Worm (Caenorhabditis elegans) whole organism, L4 larva: ENCODE results near the gene tre-4.
"Not testable (repeated sequence)": the region's sequence is repeated elsewhere in the genome, so short reads cannot be mapped to it uniquely, and the experiment has no call there.

Source experiments
- F10B5.3 ChIP-seq: sonication (generic microtip); optimal IDR thresholded peaks from 2 replicates; lab custom pipeline; 2016; ENCODE audit warnings: mild to moderate bottlenecking, missing genetic modification characterization, missing compliant biosample characterization
- F26F4.8 ChIP-seq: fragments of 200-800 bp; sonication (Bioruptor generic); conservative IDR thresholded peaks from 2 replicates; pipeline ENCODE4 v1.3.6; 2022; ENCODE audit warnings: missing genetic modification characterization, missing compliant biosample characterization
- F37D6.2 ChIP-seq: sonication (generic microtip); optimal IDR thresholded peaks from 2 replicates; lab custom pipeline; 2016; ENCODE audit warnings: mild to moderate bottlenecking, missing genetic modification characterization, missing compliant biosample characterization
- F49E8.2 ChIP-seq: sonication (generic microtip); optimal IDR thresholded peaks from 2 replicates; lab custom pipeline; 2016; ENCODE audit warnings: missing compliant biosample characterization, mild to moderate bottlenecking, missing genetic modification characterization, borderline replicate concordance
- T20F7.1 ChIP-seq: fragments of 200-800 bp; sonication (Bioruptor generic); optimal IDR thresholded peaks from 2 replicates; lab custom pipeline; 2018; ENCODE audit warnings: mild to moderate bottlenecking, missing genetic modification characterization, missing compliant biosample characterization
- Y105C5A.15 ChIP-seq: fragments of 200-800 bp; sonication (Bioruptor generic); IDR thresholded peaks from 2 replicates; pipeline ENCODE4 v1.3.6; 2022; ENCODE audit warnings: missing genetic modification characterization, missing compliant biosample characterization
- Y48G9A.11 ChIP-seq: fragments of 200-800 bp; sonication (Bioruptor generic); IDR thresholded peaks from 2 replicates; pipeline ENCODE4 v1.3.6; 2022; ENCODE audit warnings: missing genetic modification reagents, missing genetic modification characterization, missing compliant biosample characterization
- Y5F2A.4 ChIP-seq: fragments of 200-800 bp; sonication (Bioruptor generic); optimal IDR thresholded peaks from 2 replicates; lab custom pipeline; 2018; ENCODE audit warnings: mild to moderate bottlenecking, missing genetic modification characterization, missing compliant biosample characterization
- ZK337.2 ChIP-seq: fragments of 200-800 bp; sonication (Bioruptor generic); IDR thresholded peaks from 2 replicates; pipeline ENCODE4 v1.3.6; 2022; ENCODE audit warnings: missing genetic modification reagents, missing genetic modification characterization, missing compliant biosample characterization
- ceh-20 ChIP-seq: fragments of 200-800 bp; sonication (Bioruptor generic); IDR thresholded peaks from 2 replicates; pipeline ENCODE4 v1.3.6; 2022; ENCODE audit warnings: missing genetic modification reagents, missing genetic modification characterization, missing compliant biosample characterization
- ceh-32 ChIP-seq: sonication (generic microtip); optimal IDR thresholded peaks from 2 replicates; lab custom pipeline; 2016; ENCODE audit warnings: mild to moderate bottlenecking, missing genetic modification characterization, missing compliant biosample characterization; ENCODE audit not compliant: poor library complexity
- ctbp-1 ChIP-seq: fragments of 200-800 bp; sonication (Bioruptor generic); IDR thresholded peaks from 2 replicates; pipeline ENCODE4 v1.3.6; 2022; ENCODE audit warnings: missing genetic modification reagents, missing genetic modification characterization, missing compliant biosample characterization
- daf-16 ChIP-seq, 3 experiments: sonication (generic microtip); optimal IDR thresholded peaks; 2 replicates each; lab custom pipeline; 2016 to 2017; ENCODE audit warnings: missing genetic modification characterization in 3 of 3, missing genetic modification reagents in 3 of 3, mild to moderate bottlenecking in 2 of 3, missing compliant biosample characterization in 2 of 3, missing biosample characterization in 1 of 3, moderate library complexity in 1 of 3
- daf-19 ChIP-seq: fragments of 200-800 bp; sonication (Bioruptor generic); conservative IDR thresholded peaks from 2 replicates; pipeline ENCODE4 v1.3.6; 2022; ENCODE audit warnings: missing genetic modification characterization, missing compliant biosample characterization
- dmd-9 ChIP-seq: fragments of 200-800 bp; sonication (Bioruptor generic); IDR thresholded peaks from 2 replicates; pipeline ENCODE4 v1.3.6; 2022; ENCODE audit warnings: missing genetic modification reagents, missing genetic modification characterization, missing compliant biosample characterization
- duxl-1 ChIP-seq: sonication (generic microtip); optimal IDR thresholded peaks from 2 replicates; lab custom pipeline; 2016; ENCODE audit warnings: mild to moderate bottlenecking, missing genetic modification characterization, moderate library complexity, missing compliant biosample characterization; ENCODE audit not compliant: poor library complexity
- gei-8 ChIP-seq: fragments of 200-800 bp; sonication (Bioruptor generic); optimal IDR thresholded peaks from 2 replicates; lab custom pipeline; 2018; ENCODE audit warnings: mild to moderate bottlenecking, missing genetic modification characterization, missing compliant biosample characterization
- hlh-11 ChIP-seq: fragments of 200-800 bp; sonication (Bioruptor generic); optimal IDR thresholded peaks from 2 replicates; lab custom pipeline; 2018; ENCODE audit warnings: mild to moderate bottlenecking, missing genetic modification characterization, missing compliant biosample characterization
- hlh-30 ChIP-seq: sonication (generic microtip); optimal IDR thresholded peaks from 2 replicates; lab custom pipeline; 2017; ENCODE audit warnings: antibody characterized with exemption, mild to moderate bottlenecking, missing genetic modification characterization, missing compliant biosample characterization; ENCODE audit not compliant: insufficient read depth
- hmg-1.1 ChIP-seq: fragments of 200-800 bp; sonication (Bioruptor generic); IDR thresholded peaks from 2 replicates; pipeline ENCODE4 v1.3.6; 2022; ENCODE audit warnings: missing genetic modification reagents, missing genetic modification characterization, missing compliant biosample characterization
- jun-1 ChIP-seq: fragments of 150-350 bp; optimal IDR thresholded peaks from 2 replicates; lab custom pipeline; 2014; ENCODE audit warnings: missing biosample characterization, missing genetic modification reagents, missing genetic modification characterization
- lin-1 ChIP-seq: fragments of 200-800 bp; sonication (Bioruptor generic); IDR thresholded peaks from 2 replicates; pipeline ENCODE4 v1.3.6; 2022; ENCODE audit warnings: missing genetic modification reagents, missing genetic modification characterization, missing compliant biosample characterization
- lin-29 ChIP-seq: fragments of 200-800 bp; sonication (Bioruptor generic); IDR thresholded peaks from 2 replicates; pipeline ENCODE4 v1.3.6; 2022; ENCODE audit warnings: missing genetic modification reagents, missing genetic modification characterization, missing compliant biosample characterization
- lin-38 ChIP-seq: fragments of 200-800 bp; sonication (Bioruptor generic); IDR thresholded peaks from 2 replicates; pipeline ENCODE4 v1.3.6; 2022; ENCODE audit warnings: missing genetic modification reagents, missing genetic modification characterization, missing compliant biosample characterization
- lir-3 ChIP-seq: sonication (generic microtip); optimal IDR thresholded peaks from 2 replicates; lab custom pipeline; 2016; ENCODE audit warnings: mild to moderate bottlenecking, missing genetic modification characterization, missing compliant biosample characterization
- madf-5 ChIP-seq, 2 experiments: fragments of 200-800 bp; sonication (Bioruptor generic); IDR thresholded peaks; 2 replicates each; pipeline ENCODE4 v1.3.6; 2022; ENCODE audit warnings: missing compliant biosample characterization in 2 of 2, missing genetic modification characterization in 2 of 2
- madf-9 ChIP-seq: fragments of 200-800 bp; sonication (Bioruptor generic); conservative IDR thresholded peaks from 2 replicates; pipeline ENCODE4 v1.3.6; 2022; ENCODE audit warnings: missing genetic modification reagents, missing genetic modification characterization, missing compliant biosample characterization
- mdl-1 ChIP-seq, 2 experiments: fragments of 150-350 bp in 1 of 2; sonication (generic microtip) in 1 of 2; optimal IDR thresholded peaks; 2 replicates each; lab custom pipeline; 2014 to 2017; ENCODE audit warnings: missing biosample characterization in 2 of 2, missing genetic modification characterization in 2 of 2
- mep-1 ChIP-seq: fragments of 150-350 bp; sonication (generic microtip); optimal IDR thresholded peaks from 3 replicates; lab custom pipeline; 2014; ENCODE audit warnings: missing biosample characterization, missing genetic modification characterization
- mxl-2 ChIP-seq: fragments of 200-800 bp; sonication (Bioruptor generic); conservative IDR thresholded peaks from 2 replicates; pipeline ENCODE4 v1.3.6; 2022; ENCODE audit warnings: missing genetic modification reagents, missing genetic modification characterization, missing compliant biosample characterization
- nhr-102 ChIP-seq: sonication (generic microtip); optimal IDR thresholded peaks from 2 replicates; lab custom pipeline; 2016; ENCODE audit warnings: mild to moderate bottlenecking, missing genetic modification characterization, moderate library complexity, missing compliant biosample characterization
- nhr-11 ChIP-seq: fragments of 150-350 bp; optimal IDR thresholded peaks from 2 replicates; lab custom pipeline; 2014; ENCODE audit warnings: missing biosample characterization, missing genetic modification characterization
- nhr-111 ChIP-seq: fragments of 200-800 bp; sonication (Bioruptor generic); optimal IDR thresholded peaks from 2 replicates; lab custom pipeline; 2018; ENCODE audit warnings: mild to moderate bottlenecking, missing genetic modification characterization, missing compliant biosample characterization
- nhr-41 ChIP-seq: fragments of 200-800 bp; sonication (Bioruptor generic); IDR thresholded peaks from 2 replicates; pipeline ENCODE4 v1.3.6; 2022; ENCODE audit warnings: missing genetic modification reagents, missing genetic modification characterization, missing compliant biosample characterization
- nhr-42 ChIP-seq: fragments of 200-800 bp; sonication (Bioruptor generic); IDR thresholded peaks from 2 replicates; pipeline ENCODE4 v1.3.6; 2022; ENCODE audit warnings: missing genetic modification characterization, missing compliant biosample characterization
- pha-4 ChIP-seq, 2 experiments: fragments of 150-350 bp in 1 of 2; fragments of 200-800 bp in 1 of 2; sonication (Bioruptor generic) in 1 of 2; IDR thresholded peaks in 1 of 2; optimal IDR thresholded peaks in 1 of 2; 2 replicates each; pipeline versions ENCODE4 v1.3.6 to Lab custom; 2014 to 2022; ENCODE audit warnings: missing genetic modification characterization in 2 of 2, missing genetic modification reagents in 2 of 2, missing biosample characterization in 1 of 2, missing compliant biosample characterization in 1 of 2
- php-3 ChIP-seq: fragments of 200-800 bp; sonication (Bioruptor generic); IDR thresholded peaks from 2 replicates; pipeline ENCODE4 v1.3.6; 2022; ENCODE audit warnings: missing genetic modification reagents, missing genetic modification characterization, missing compliant biosample characterization
- rbr-2 ChIP-seq: sonication (generic microtip); optimal IDR thresholded peaks from 2 replicates; lab custom pipeline; 2016; ENCODE audit warnings: missing genotype, missing genetic modification characterization, missing compliant biosample characterization
- saeg-2 ChIP-seq: fragments of 200-800 bp; sonication (Bioruptor generic); IDR thresholded peaks from 2 replicates; pipeline ENCODE4 v1.3.6; 2022; ENCODE audit warnings: missing genetic modification reagents, missing genetic modification characterization, missing compliant biosample characterization
- spr-1 ChIP-seq: sonication (generic microtip); optimal IDR thresholded peaks from 2 replicates; lab custom pipeline; 2016; ENCODE audit warnings: mild to moderate bottlenecking, missing genetic modification characterization, missing compliant biosample characterization
- spr-3 ChIP-seq: fragments of 200-800 bp; sonication (Bioruptor generic); optimal IDR thresholded peaks from 2 replicates; lab custom pipeline; 2018; ENCODE audit warnings: mild to moderate bottlenecking, missing genetic modification characterization, missing compliant biosample characterization
- tra-1 ChIP-seq: fragments of 200-800 bp; sonication (Bioruptor generic); IDR thresholded peaks from 2 replicates; pipeline ENCODE4 v1.3.6; 2022; ENCODE audit warnings: missing genetic modification reagents, missing genetic modification characterization, missing compliant biosample characterization
- unc-130 ChIP-seq: sonication (generic microtip); optimal IDR thresholded peaks from 2 replicates; lab custom pipeline; 2016; ENCODE audit warnings: missing genetic modification reagents, missing genetic modification characterization, missing compliant biosample characterization
- vab-7 ChIP-seq: fragments of 200-800 bp; sonication (Bioruptor generic); IDR thresholded peaks from 2 replicates; pipeline ENCODE4 v1.3.6; 2022; ENCODE audit warnings: missing genetic modification reagents, missing genetic modification characterization, missing compliant biosample characterization
- zfp-2 ChIP-seq: sonication (generic microtip); optimal IDR thresholded peaks from 2 replicates; lab custom pipeline; 2016; ENCODE audit warnings: mild to moderate bottlenecking, missing genetic modification characterization, missing compliant biosample characterization
- zfp-3 ChIP-seq: fragments of 200-800 bp; sonication (Bioruptor generic); conservative IDR thresholded peaks from 2 replicates; pipeline ENCODE4 v1.3.6; 2022; ENCODE audit warnings: missing genetic modification reagents, missing genetic modification characterization, missing compliant biosample characterization
- zip-2 ChIP-seq: fragments of 150-350 bp; optimal IDR thresholded peaks from 2 replicates; lab custom pipeline; 2014; ENCODE audit warnings: missing biosample characterization, missing genetic modification characterization

tre-4 gene

DNA sequence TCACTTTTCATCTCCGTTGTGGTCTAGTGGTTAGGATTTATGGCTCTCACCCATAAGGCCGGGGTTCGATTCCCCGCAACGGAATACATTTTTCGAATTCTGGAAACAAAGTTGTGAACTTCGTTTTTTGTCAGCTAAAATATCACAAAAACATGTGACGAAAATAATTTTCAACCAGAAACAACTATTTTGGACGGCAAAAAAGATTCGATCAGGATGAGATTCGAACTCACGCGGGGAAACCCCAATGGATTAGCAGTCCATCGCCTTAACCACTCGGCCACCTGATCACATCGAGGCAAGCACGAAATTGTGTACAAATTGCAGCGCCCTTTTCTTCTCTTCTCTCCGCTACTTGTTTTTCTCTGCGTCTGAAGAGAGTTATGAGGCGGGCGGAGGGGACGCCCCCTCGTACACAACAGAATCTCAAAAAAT lies 23.3 kb upstream of the tre-4 start:
- TF ChIP-seq hlh-30 (tag; lab: Kevin White, UChicago) = peak; percentile 88
- peak; percentile 84 for TF ChIP-seq mep-1 (tag; lab: Kevin White, UChicago)
- peak; percentile 82 for TF ChIP-seq nhr-102 (tag; lab: Kevin White, UChicago)
- TF ChIP-seq saeg-2 (GFP tag; lab: Robert Waterston, UW) = peak; percentile 83
- peak; percentile 38 for TF ChIP-seq nhr-11 (tag; lab: Kevin White, UChicago)
- TF ChIP-seq zip-2 = peak; percentile 69
- peak in 1 of 2 experiments; percentile 88; a peak in 2 of 4 replicates for TF ChIP-seq madf-5 (GFP tag; IDR thresholded peaks at IDR 0.05; lab: Robert Waterston, UW)
- TF ChIP-seq gei-8 = peak; percentile 63
- TF ChIP-seq unc-130 (GFP tag; lab: Kevin White, UChicago) = peak; percentile 54
- peak; percentile 51 for TF ChIP-seq zfp-2
- peak; percentile 45 for TF ChIP-seq F49E8.2 (tag; lab: Kevin White, UChicago)
- TF ChIP-seq nhr-41 (GFP tag; lab: Robert Waterston, UW) = peak; percentile 74; the same call in 1 of the 2 replicates
- TF ChIP-seq Y5F2A.4 (GFP tag; lab: Kevin White, UChicago) = peak; percentile 64
- peak; percentile 91 for TF ChIP-seq hmg-1.1
- TF ChIP-seq lir-3 (tag; lab: Kevin White, UChicago) = peak; percentile 78
- 0 out of 2 replicates have a peak, but pooled peaks have one; percentile 55 for TF ChIP-seq lin-29
- TF ChIP-seq nhr-111 (GFP tag; lab: Kevin White, UChicago) = peak; percentile 57
- TF ChIP-seq duxl-1 (tag; lab: Kevin White, UChicago) = peak; percentile 78
- 0 out of 2 replicates have a peak, but pooled peaks have one; percentile 62 for TF ChIP-seq nhr-42 (GFP tag; lab: Robert Waterston, UW)
- peak; percentile 48; the same call in 1 of the 2 replicates for TF ChIP-seq lin-1 (GFP tag; lab: Robert Waterston, UW)
- TF ChIP-seq ctbp-1 (GFP tag; lab: Robert Waterston, UW) = peak; percentile 88; the same call in 1 of the 2 replicates
- peak; percentile 73 for TF ChIP-seq spr-1 (tag; lab: Kevin White, UChicago)
- peak; percentile 82 for TF ChIP-seq spr-3
- TF ChIP-seq mdl-1 (tag; optimal IDR thresholded peaks at IDR 0.05; lab: Kevin White, UChicago) = peak in 1 of 2 experiments; percentile 70
- peak; percentile 73 for TF ChIP-seq zfp-3 (GFP tag; lab: Robert Waterston, UW)
- peak; percentile 83; the same call in 1 of the 2 replicates for TF ChIP-seq ceh-20 (GFP tag; lab: Robert Waterston, UW)
- peak; percentile 90 for TF ChIP-seq tra-1 (GFP tag; lab: Robert Waterston, UW)
- TF ChIP-seq Y105C5A.15 (GFP tag; lab: Robert Waterston, UW) = 0 out of 2 replicates have a peak, but pooled peaks have one; percentile 71
- TF ChIP-seq T20F7.1 (GFP tag; lab: Kevin White, UChicago) = peak; percentile 62
- TF ChIP-seq F10B5.3 (tag; lab: Kevin White, UChicago) = peak; percentile 54
- peak; percentile 76 for TF ChIP-seq lin-38
- TF ChIP-seq F26F4.8 = peak; percentile 75
- peak; percentile 93 for TF ChIP-seq daf-19
- peak; percentile 70 for TF ChIP-seq dmd-9
- peak; percentile 77; the same call in 1 of the 2 replicates for TF ChIP-seq vab-7 (GFP tag; lab: Robert Waterston, UW)
- peak; percentile 83 for TF ChIP-seq hlh-11 (tag; lab: Kevin White, UChicago)
- peak; percentile 83; the same call in 1 of the 2 replicates for TF ChIP-seq pha-4 (GFP tag; IDR thresholded peaks at IDR 0.05; lab: Robert Waterston, UW)
- not testable (repeated sequence) for TF ChIP-seq pha-4 (tag; optimal IDR thresholded peaks at IDR 0.05; lab: Kevin White, UChicago)
- peak; percentile 71 for TF ChIP-seq php-3 (GFP tag; lab: Robert Waterston, UW)
- peak; percentile 77; the same call in 1 of the 2 replicates for TF ChIP-seq ZK337.2 (GFP tag; lab: Robert Waterston, UW)
- TF ChIP-seq ceh-32 (tag; lab: Kevin White, UChicago) = peak; percentile 29
- TF ChIP-seq mxl-2 (GFP tag; lab: Robert Waterston, UW) = peak; percentile 43; the same call in 1 of the 2 replicates
- TF ChIP-seq Y48G9A.11 (GFP tag; lab: Robert Waterston, UW) = peak; percentile 82; the same call in 1 of the 2 replicates
- peak; percentile 61 for TF ChIP-seq madf-9 (GFP tag; lab: Robert Waterston, UW)
- peak; percentile 34 for TF ChIP-seq F37D6.2 (tag; lab: Kevin White, UChicago)
- peak; percentile 14 for TF ChIP-seq jun-1 (tag; lab: Kevin White, UChicago)
- peak; percentile 73 to 81 for TF ChIP-seq daf-16 (GFP tag; optimal IDR thresholded peaks at IDR 0.05; lab: Kevin White, UChicago)
- peak; percentile 69 for TF ChIP-seq daf-16 (tag; optimal IDR thresholded peaks at IDR 0.05; lab: Kevin White, UChicago)
- peak; percentile 79 for TF ChIP-seq rbr-2 (tag; lab: Kevin White, UChicago)
